Worm (Caenorhabditis elegans): ENCODE measurements around the gene let-60.

DNA sequence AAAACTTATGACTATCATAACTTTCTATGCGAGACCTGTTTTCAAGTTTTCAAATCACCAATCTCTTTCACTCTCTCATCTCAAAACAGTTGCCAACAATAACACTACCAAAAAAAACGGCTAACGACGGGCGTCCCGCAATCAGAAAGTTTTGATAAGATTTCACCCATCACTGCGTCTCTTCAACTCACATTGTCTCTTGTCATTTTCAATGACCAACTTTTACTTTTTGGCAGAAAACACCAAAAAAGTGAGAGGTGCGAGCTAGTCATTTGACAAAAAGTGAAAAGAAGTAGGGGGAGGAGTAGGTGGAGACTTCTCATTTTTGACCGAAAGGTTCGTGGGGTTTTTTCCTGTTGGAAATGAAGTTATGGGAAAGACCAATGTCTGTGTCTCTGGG, 27.8 kb upstream of the let-60 start:
- no peak for TF ChIP-seq elt-2 (tag; optimal IDR thresholded peaks at IDR 0.05)
- no peak for TF ChIP-seq sox-4 (tag; optimal IDR thresholded peaks at IDR 0.05)
- no peak for TF ChIP-seq lin-13 (GFP tag; optimal IDR thresholded peaks at IDR 0.05)
- no peak for TF ChIP-seq nhr-237 (tag; optimal IDR thresholded peaks at IDR 0.05)
- no peak for TF ChIP-seq aha-1 (tag; optimal IDR thresholded peaks at IDR 0.05)
